Fruit fly (Drosophila melanogaster): ENCODE measurements around the gene Cyp6d5.

The Cyp6d5 gene

DNA sequence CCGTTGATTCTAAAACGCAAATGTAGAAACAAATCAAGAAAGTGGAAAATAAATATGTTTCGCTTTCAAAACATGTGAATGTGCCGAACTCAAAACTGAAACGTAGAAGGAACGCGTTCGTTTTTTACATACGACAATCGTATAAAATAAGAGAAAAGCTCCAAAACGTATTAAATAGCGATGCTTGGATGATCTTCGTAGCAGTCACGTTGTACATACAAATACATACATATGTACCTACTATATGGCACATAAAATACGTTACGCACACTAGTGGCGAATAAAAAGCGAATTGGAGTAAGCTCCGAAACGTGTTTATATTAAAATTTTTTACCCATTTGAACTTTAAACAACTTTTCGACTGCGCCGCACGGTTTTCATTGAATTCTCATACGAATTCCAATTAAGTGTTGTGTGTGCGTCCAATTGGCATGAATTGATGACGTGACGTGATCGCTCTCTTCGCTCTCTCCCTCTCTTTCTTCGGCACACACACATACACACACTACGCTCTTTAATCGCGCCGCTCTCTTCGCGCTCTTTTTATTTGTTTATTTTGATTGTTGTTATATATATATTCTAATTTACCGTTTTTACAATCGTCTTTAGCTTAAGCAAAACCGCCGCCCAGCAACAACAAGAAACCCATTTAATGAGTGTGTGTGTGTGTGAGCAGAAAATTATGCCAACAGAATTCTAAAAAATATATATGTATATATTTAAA is 28.3 kb downstream of the Cyp6d5 start:
- TF ChIP-seq CG9705 (GFP tag; optimal IDR thresholded peaks at IDR 0.05): no peak
- no peak for TF ChIP-seq Hr83 (GFP tag; optimal IDR thresholded peaks at IDR 0.05; ENCODE audit: poor library complexity, severe bottlenecking)
- no peak for TF ChIP-seq Mio (GFP tag; optimal IDR thresholded peaks at IDR 0.05)
- TF ChIP-seq GATAd (GFP tag; optimal IDR thresholded peaks at IDR 0.05): no peak
- peak in 1 of 2 experiments; percentile 7 for TF ChIP-seq foxo (GFP tag; optimal IDR thresholded peaks at IDR 0.05)
- TF ChIP-seq Hr78 (GFP tag; optimal IDR thresholded peaks at IDR 0.05): no peak
- TF ChIP-seq lola (GFP tag; optimal IDR thresholded peaks at IDR 0.05): no peak
- no peak for TF ChIP-seq ey (GFP tag; optimal IDR thresholded peaks at IDR 0.05)
- TF ChIP-seq tai (GFP tag; optimal IDR thresholded peaks at IDR 0.05): no peak
- TF ChIP-seq jim (GFP tag; optimal IDR thresholded peaks at IDR 0.05): no peak
- TF ChIP-seq Dif (GFP tag; optimal IDR thresholded peaks at IDR 0.05; ENCODE audit: partially characterized antibody): peak; percentile 84
- TF ChIP-seq Sp1 (GFP tag; optimal IDR thresholded peaks at IDR 0.05): no peak
- TF ChIP-seq pan (optimal IDR thresholded peaks at IDR 0.05): no peak
- no peak for TF ChIP-seq Abd-B (GFP tag; optimal IDR thresholded peaks at IDR 0.05)
- no peak for TF ChIP-seq fru (GFP tag; optimal IDR thresholded peaks at IDR 0.05)
- TF ChIP-seq dmrt93B (GFP tag; optimal IDR thresholded peaks at IDR 0.05): no peak
- no peak for TF ChIP-seq Jra (GFP tag; optimal IDR thresholded peaks at IDR 0.05)
- no peak for TF ChIP-seq sv (GFP tag; optimal IDR thresholded peaks at IDR 0.05)
- peak; percentile 52 to 60 for TF ChIP-seq dl (GFP tag; optimal IDR thresholded peaks at IDR 0.05; ENCODE audit: insufficient read depth in 1 of 2, partially characterized antibody in 2 of 2)
- no peak for TF ChIP-seq CG32264 (GFP tag; optimal IDR thresholded peaks at IDR 0.05)
- TF ChIP-seq Myc (optimal IDR thresholded peaks at IDR 0.05): no peak
- TF ChIP-seq rgr (GFP tag; optimal IDR thresholded peaks at IDR 0.05): no peak
- TF ChIP-seq usp (GFP tag; optimal IDR thresholded peaks at IDR 0.05): no peak
- TF ChIP-seq Dfd (GFP tag; optimal IDR thresholded peaks at IDR 0.05): peak; percentile 3
- TF ChIP-seq sage (GFP tag; optimal IDR thresholded peaks at IDR 0.05): peak; percentile 81
- peak; percentile 65 for TF ChIP-seq Rel (GFP tag; optimal IDR thresholded peaks at IDR 0.05)
- TF ChIP-seq Rel (tag; optimal IDR thresholded peaks at IDR 0.05): no peak
- TF ChIP-seq br (GFP tag; optimal IDR thresholded peaks at IDR 0.05): no peak
- peak; percentile 71 for TF ChIP-seq CrebA (GFP tag; optimal IDR thresholded peaks at IDR 0.05; ENCODE audit: borderline replicate concordance)
- TF ChIP-seq brk (GFP tag; optimal IDR thresholded peaks at IDR 0.05): no peak
- peak; percentile 63 for TF ChIP-seq Vsx2 (GFP tag; optimal IDR thresholded peaks at IDR 0.05; ENCODE audit: partially characterized antibody)
- no peak for TF ChIP-seq h (GFP tag; optimal IDR thresholded peaks at IDR 0.05)

DNA sequence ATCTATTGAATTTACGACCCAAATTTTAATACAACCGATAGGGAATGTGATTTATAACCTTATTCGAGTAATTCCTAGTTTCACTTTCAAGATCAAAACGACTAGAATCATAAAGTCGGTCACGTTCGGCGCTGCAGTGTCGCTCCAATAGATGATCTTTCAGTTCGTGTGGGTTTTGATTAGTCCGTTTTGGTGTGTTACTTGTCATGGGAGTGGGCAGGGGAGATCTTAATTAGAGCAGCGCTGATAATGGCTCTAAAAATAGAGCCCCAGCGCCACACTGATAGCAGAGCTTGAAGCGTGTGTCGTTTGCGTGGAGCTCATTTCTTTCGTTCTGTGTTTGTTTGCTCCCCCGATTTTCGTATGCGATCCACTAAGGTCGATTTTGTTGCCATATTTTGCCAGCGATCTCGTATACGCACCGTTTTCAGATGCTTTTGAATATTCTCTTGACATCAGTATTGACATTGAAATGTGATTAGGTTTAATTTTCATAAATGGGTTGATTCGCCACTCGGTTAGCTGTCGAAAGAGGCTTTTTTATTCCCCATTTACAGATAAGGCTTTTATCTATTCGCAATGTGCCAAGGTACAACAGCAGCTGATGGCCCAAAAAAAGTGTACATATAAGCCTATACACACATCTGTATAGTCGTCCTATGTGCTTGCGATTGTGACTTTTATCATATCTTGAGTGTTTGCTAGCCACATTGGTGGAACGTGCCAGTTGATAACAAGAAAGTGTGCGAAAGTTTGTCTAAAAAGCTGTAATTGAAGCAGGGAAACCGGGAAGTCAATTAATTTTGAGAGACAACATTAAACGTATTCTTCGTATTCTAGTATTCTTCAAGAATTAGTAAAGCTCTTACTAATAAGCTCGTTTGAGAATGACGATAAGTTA is 29.8 kb downstream of the Cyp6d5 start:
- TF ChIP-seq br (GFP tag; optimal IDR thresholded peaks at IDR 0.05): no peak
- TF ChIP-seq h (GFP tag; optimal IDR thresholded peaks at IDR 0.05): peak; percentile 53
- peak; percentile 24 for TF ChIP-seq Hnf4 (GFP tag; optimal IDR thresholded peaks at IDR 0.05)
- TF ChIP-seq Abd-B (GFP tag; optimal IDR thresholded peaks at IDR 0.05): no peak
- TF ChIP-seq Rel (GFP tag; optimal IDR thresholded peaks at IDR 0.05): no peak
- no peak for TF ChIP-seq Rel (tag; optimal IDR thresholded peaks at IDR 0.05)
- TF ChIP-seq GATAd (GFP tag; optimal IDR thresholded peaks at IDR 0.05): no peak
- TF ChIP-seq tai (GFP tag; optimal IDR thresholded peaks at IDR 0.05): no peak

DNA sequence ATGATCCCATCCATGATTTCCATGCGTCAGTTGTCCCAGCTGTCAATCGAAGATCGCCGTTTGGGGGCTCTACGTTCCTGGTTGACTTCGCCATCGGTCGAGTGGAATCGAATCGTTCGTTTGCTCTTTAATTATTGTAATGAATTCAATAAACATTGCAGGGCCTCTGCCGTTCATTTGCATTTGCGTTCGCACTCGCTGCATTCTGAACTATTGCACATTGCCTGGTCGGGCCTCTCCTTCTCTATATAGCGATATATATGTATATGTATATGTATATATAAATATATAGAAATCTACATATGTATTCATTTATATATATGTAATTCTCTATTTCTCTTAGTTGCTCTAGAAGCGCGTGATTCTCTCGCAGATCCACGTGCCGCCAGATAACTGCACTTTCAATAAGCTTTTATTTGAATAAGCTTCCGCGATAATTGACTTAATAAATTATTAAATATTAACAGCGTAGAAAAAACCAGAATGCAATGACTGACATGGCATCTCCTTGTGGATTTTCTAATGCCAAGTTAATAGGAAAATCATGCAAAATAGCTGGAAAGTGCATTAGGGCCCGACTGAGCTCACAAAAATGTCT is 30.8 kb downstream of the Cyp6d5 start:
- no peak for TF ChIP-seq GATAd (GFP tag; optimal IDR thresholded peaks at IDR 0.05)
- TF ChIP-seq Rel (GFP tag; optimal IDR thresholded peaks at IDR 0.05): no peak
- no peak for TF ChIP-seq Rel (tag; optimal IDR thresholded peaks at IDR 0.05)
- TF ChIP-seq woc (GFP tag; optimal IDR thresholded peaks at IDR 0.05): no peak
- no peak for TF ChIP-seq CrebA (GFP tag; optimal IDR thresholded peaks at IDR 0.05; ENCODE audit: borderline replicate concordance)
- TF ChIP-seq lola (GFP tag; optimal IDR thresholded peaks at IDR 0.05): no peak
- TF ChIP-seq dmrt93B (GFP tag; optimal IDR thresholded peaks at IDR 0.05): no peak
- TF ChIP-seq OdsH (GFP tag; optimal IDR thresholded peaks at IDR 0.05): no peak
- TF ChIP-seq jim (GFP tag; optimal IDR thresholded peaks at IDR 0.05): no peak
- no peak for TF ChIP-seq Abd-B (GFP tag; optimal IDR thresholded peaks at IDR 0.05)
- no peak for TF ChIP-seq pan (optimal IDR thresholded peaks at IDR 0.05)
- TF ChIP-seq HLH106 (tag; optimal IDR thresholded peaks at IDR 0.05): no peak
- no peak for TF ChIP-seq sage (GFP tag; optimal IDR thresholded peaks at IDR 0.05)
- no peak for TF ChIP-seq Sp1 (GFP tag; optimal IDR thresholded peaks at IDR 0.05)
- TF ChIP-seq CG9705 (GFP tag; optimal IDR thresholded peaks at IDR 0.05): no peak
- TF ChIP-seq ey (GFP tag; optimal IDR thresholded peaks at IDR 0.05): no peak
- no peak for TF ChIP-seq Hr78 (GFP tag; optimal IDR thresholded peaks at IDR 0.05)

Data from whole organism, wandering third instar larva.